Fruit fly (Drosophila melanogaster) S2 (cell line): ENCODE data around the gene CG13984.

ENCODE experiments used
- CG8478 ChIP-seq: fragments of >200 bp; optimal IDR thresholded peaks from 2 replicates; lab custom pipeline; 2018
- CTCF ChIP-seq, 2 experiments: fragments of >200 bp; optimal IDR thresholded peaks; 2 replicates each; lab custom pipeline; 2018

- TF ChIP-seq CG8478 (lab: Kevin White, UChicago) (no peak), CTCF (optimal IDR thresholded peaks at IDR 0.05; lab: Kevin White, UChicago) (peak; percentile 94 to 98)
These were observed 29.9 kb downstream of the CG13984 start, which contains the start of the genes Pez and Cpr for dm6 chr2L:6338367-6338975.
